Fruit fly (Drosophila melanogaster) whole organism, pupa: ENCODE data around the gene Teh1.

Experiments used
- CG10348 ChIP-seq: fragments of 200-800 bp; sonication (Bioruptor generic); IDR thresholded peaks from 2 replicates; pipeline ENCODE4 v1.3.6; 2022; ENCODE audit warnings: missing biosample characterization, missing genetic modification characterization
- CG12605 ChIP-seq: fragments of 200-800 bp; sonication (Bioruptor generic); IDR thresholded peaks from 2 replicates; pipeline ENCODE4 v1.3.6; 2022; ENCODE audit warnings: missing biosample characterization, missing genetic modification characterization
- CG13204 ChIP-seq: fragments of 200-800 bp; sonication (Bioruptor generic); optimal IDR thresholded peaks from 2 replicates; lab custom pipeline; 2018; ENCODE audit warnings: missing biosample characterization, mild to moderate bottlenecking, missing genetic modification characterization, moderate library complexity
- CG14655 ChIP-seq: fragments of 200-800 bp; sonication (Bioruptor generic); optimal IDR thresholded peaks from 3 replicates; lab custom pipeline; 2017; ENCODE audit warnings: mild to moderate bottlenecking, missing biosample characterization, missing genetic modification reagents, missing genetic modification characterization
- CG15710 ChIP-seq: fragments of 200-800 bp; sonication (Bioruptor generic); optimal IDR thresholded peaks from 2 replicates; lab custom pipeline; 2018; ENCODE audit warnings: missing biosample characterization, mild to moderate bottlenecking, missing genetic modification characterization, moderate library complexity
- CG17806 ChIP-seq: fragments of 200-800 bp; sonication (Bioruptor generic); optimal IDR thresholded peaks from 2 replicates; lab custom pipeline; 2018; ENCODE audit warnings: missing biosample characterization, mild to moderate bottlenecking, missing genetic modification characterization, moderate library complexity
- CG32121 ChIP-seq: fragments of 200-800 bp; sonication (Bioruptor generic); IDR thresholded peaks from 2 replicates; pipeline ENCODE4 v1.3.6; 2022; ENCODE audit warnings: missing biosample characterization, missing genetic modification characterization
- CG34367 ChIP-seq: fragments of 200-800 bp; sonication (Bioruptor generic); optimal IDR thresholded peaks from 2 replicates; lab custom pipeline; 2018; ENCODE audit warnings: missing biosample characterization, mild to moderate bottlenecking, missing genetic modification characterization
- CG4496 ChIP-seq: fragments of 200-800 bp; sonication (Bioruptor generic); IDR thresholded peaks from 3 replicates; pipeline ENCODE4 v1.3.6; 2022; ENCODE audit warnings: missing biosample characterization, missing genetic modification characterization
- CG8159 ChIP-seq: fragments of 200-800 bp; sonication (Bioruptor generic); optimal IDR thresholded peaks from 3 replicates; lab custom pipeline; 2018; ENCODE audit warnings: missing biosample characterization, mild to moderate bottlenecking, missing genetic modification characterization, moderate library complexity
- CG8301 ChIP-seq: fragments of 200-800 bp; sonication (Bioruptor generic); optimal IDR thresholded peaks from 2 replicates; lab custom pipeline; 2018; ENCODE audit warnings: missing biosample characterization, mild to moderate bottlenecking, missing genetic modification characterization
- CG9948 ChIP-seq: fragments of 200-800 bp; sonication (Bioruptor generic); optimal IDR thresholded peaks from 2 replicates; lab custom pipeline; 2018; ENCODE audit warnings: missing biosample characterization, mild to moderate bottlenecking, missing genetic modification characterization, moderate library complexity
- D1 ChIP-seq: fragments of 200-800 bp; sonication (Bioruptor generic); optimal IDR thresholded peaks from 2 replicates; lab custom pipeline; 2018; ENCODE audit warnings: missing biosample characterization, mild to moderate bottlenecking, missing genetic modification characterization, moderate library complexity
- EcR ChIP-seq: fragments of 200-800 bp; sonication (Bioruptor generic); optimal IDR thresholded peaks from 3 replicates; lab custom pipeline; 2019; ENCODE audit warnings: missing biosample characterization, missing genetic modification characterization, mild to moderate bottlenecking, moderate library complexity, missing genetic modification reagents
- Ets98B ChIP-seq: fragments of 200-800 bp; sonication (Bioruptor generic); IDR thresholded peaks from 2 replicates; pipeline ENCODE4 v1.3.6; 2022; ENCODE audit warnings: missing biosample characterization, missing genetic modification characterization
- Pif1A ChIP-seq: fragments of 200-800 bp; sonication (Bioruptor generic); optimal IDR thresholded peaks from 3 replicates; lab custom pipeline; 2016; ENCODE audit warnings: missing biosample characterization, missing genetic modification characterization
- Pif1B ChIP-seq: fragments of 200-800 bp; sonication (Bioruptor generic); optimal IDR thresholded peaks from 3 replicates; lab custom pipeline; 2016; ENCODE audit warnings: missing biosample characterization, missing genetic modification characterization
- Snoo ChIP-seq: fragments of 200-800 bp; sonication (Bioruptor generic); optimal IDR thresholded peaks from 3 replicates; lab custom pipeline; 2017; ENCODE audit warnings: missing biosample characterization, mild to moderate bottlenecking, missing genetic modification characterization, inconsistent platforms
- fd96Ca ChIP-seq: fragments of 200-800 bp; sonication (Bioruptor generic); IDR thresholded peaks from 3 replicates; pipeline ENCODE4 v1.3.6; 2022; ENCODE audit warnings: missing biosample characterization, missing genetic modification characterization
- gl ChIP-seq: fragments of 200-800 bp; sonication (Bioruptor generic); optimal IDR thresholded peaks from 2 replicates; lab custom pipeline; 2018; ENCODE audit warnings: missing biosample characterization, mild to moderate bottlenecking, missing genetic modification characterization
- rn ChIP-seq: fragments of 200-800 bp; sonication (Bioruptor generic); IDR thresholded peaks from 2 replicates; pipeline ENCODE4 v1.3.6; 2022; ENCODE audit warnings: missing biosample characterization, missing genetic modification characterization

Gene Teh1

DNA sequence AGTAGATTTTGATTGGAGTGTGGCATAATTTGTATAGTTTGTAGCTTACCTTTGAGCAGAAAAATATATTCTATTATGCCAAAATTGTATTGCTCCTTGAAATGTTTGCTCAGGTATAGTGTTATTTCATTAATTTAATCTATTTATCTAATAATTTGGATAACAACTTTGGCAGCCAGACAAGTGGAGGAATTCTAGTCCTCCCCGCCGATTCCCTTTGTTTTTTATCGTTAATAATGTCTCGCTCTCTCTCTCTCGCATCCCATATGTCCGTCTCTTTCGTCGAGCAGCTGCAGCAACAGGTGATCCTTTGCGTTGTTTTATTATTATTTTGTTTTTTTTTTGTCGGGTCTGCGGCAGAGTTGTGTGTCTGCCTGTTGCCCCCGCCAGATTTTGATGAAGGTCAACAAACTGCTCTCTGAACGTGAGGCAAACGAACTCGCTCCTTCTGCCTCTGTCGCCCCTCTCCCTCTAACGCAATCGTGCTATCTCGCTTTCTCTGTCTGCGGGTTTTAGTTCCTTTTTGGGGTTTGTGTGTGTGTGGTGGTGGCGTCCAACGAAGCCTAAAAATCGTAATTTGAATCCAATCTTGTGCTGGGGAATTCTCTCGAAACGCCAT lies 18.5 kb upstream of the Teh1 start:
- no peak for TF ChIP-seq CG32121 (GFP tag; lab: Robert Waterston, UW)
- TF ChIP-seq EcR, result peak; percentile 70
- TF ChIP-seq Snoo (tag; lab: Kevin White, UChicago), result peak; percentile 46

DNA sequence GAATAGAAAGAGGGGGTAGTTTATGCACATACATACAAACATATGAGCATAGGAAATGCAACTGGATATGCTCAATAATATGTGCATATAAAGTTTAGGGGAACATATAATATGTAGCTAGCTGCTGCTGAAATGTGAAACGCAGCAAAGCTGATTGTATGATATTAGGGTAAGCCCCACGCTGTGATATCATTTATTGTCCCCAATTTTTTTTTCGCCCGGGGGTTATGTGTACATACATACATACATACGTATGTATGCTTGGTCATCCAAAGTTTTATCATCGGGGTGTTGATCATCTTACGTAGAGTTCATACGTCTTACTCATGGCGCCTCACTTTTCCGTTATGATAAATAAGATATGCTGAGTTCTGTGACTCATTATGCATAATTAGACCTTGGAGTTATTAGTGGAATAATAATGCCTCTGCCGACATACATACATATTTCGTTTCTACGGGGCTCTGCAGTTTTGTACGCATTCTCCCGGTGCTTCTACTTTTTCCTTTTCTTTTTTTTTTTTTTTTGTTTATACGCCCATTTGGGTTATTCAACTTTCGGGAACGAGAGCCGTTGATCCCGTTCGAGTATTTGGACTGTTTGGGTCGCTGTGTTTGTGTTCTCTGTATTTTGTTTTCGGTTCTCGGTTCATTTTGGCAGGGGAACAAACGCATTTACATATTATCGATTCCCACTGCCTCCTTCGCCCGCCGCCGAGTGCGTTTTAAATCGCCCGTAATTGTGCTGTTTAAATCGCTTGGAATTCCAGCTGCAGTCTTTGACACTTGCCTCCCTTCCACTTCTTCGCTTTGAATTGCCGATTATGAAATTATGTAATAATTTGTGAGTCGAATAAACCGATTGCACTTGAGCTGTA lies 17.8 kb upstream of the Teh1 start:
- TF ChIP-seq Pif1B (GFP tag; lab: Kevin White, UChicago) (no peak), CG8301 (tag; lab: Kevin White, UChicago) (no peak), Ets98B (GFP tag; lab: Robert Waterston, UW) (no peak), CG15710 (tag; lab: Kevin White, UChicago) (no peak), CG9948 (tag; lab: Kevin White, UChicago) (no peak), gl (tag; lab: Kevin White, UChicago) (no peak)
- TF ChIP-seq, all 21 proteins: peak for 0

dm6 chr3R:9884461-9885185 lies 16.7 kb upstream of the Teh1 start:
- no peak for TF ChIP-seq fd96Ca (GFP tag; lab: Robert Waterston, UW)
- TF ChIP-seq CG17806, result peak; percentile 9
- TF ChIP-seq CG34367 (tag; lab: Kevin White, UChicago), result peak; percentile 2
- TF ChIP-seq gl (tag; lab: Kevin White, UChicago), result no peak
- TF ChIP-seq CG13204 (GFP tag; lab: Kevin White, UChicago), result no peak
- TF ChIP-seq CG32121 (GFP tag; lab: Robert Waterston, UW), result no peak
- no peak for TF ChIP-seq Pif1B (GFP tag; lab: Kevin White, UChicago)
- no peak for TF ChIP-seq CG10348 (GFP tag; lab: Robert Waterston, UW)
- peak; percentile 48 for TF ChIP-seq Snoo (tag; lab: Kevin White, UChicago)
- no peak for TF ChIP-seq D1 (tag; lab: Kevin White, UChicago)
- TF ChIP-seq CG12605 (GFP tag; lab: Robert Waterston, UW), result no peak
- TF ChIP-seq CG4496 (GFP tag; lab: Robert Waterston, UW), result peak; percentile 42; the same call in 1 of the 3 replicates
- TF ChIP-seq CG8301 (tag; lab: Kevin White, UChicago), result no peak
- no peak for TF ChIP-seq CG9948 (tag; lab: Kevin White, UChicago)
- no peak for TF ChIP-seq Pif1A (GFP tag; lab: Kevin White, UChicago)
- TF ChIP-seq rn (GFP tag; lab: Robert Waterston, UW), result peak; percentile 46; the same call in 1 of the 2 replicates
- peak; percentile 50 for TF ChIP-seq CG8159 (tag; lab: Kevin White, UChicago)
- peak; percentile 33 for TF ChIP-seq EcR
- peak; percentile 16 for TF ChIP-seq CG15710 (tag; lab: Kevin White, UChicago)
- peak; percentile 41; the same call in 1 of the 2 replicates for TF ChIP-seq Ets98B (GFP tag; lab: Robert Waterston, UW)
- no peak for TF ChIP-seq CG14655 (GFP tag; lab: Kevin White, UChicago)

dm6 chr3R:9883248-9883939 lies 15.5 kb upstream of the Teh1 start:
- no peak for TF ChIP-seq fd96Ca (GFP tag; lab: Robert Waterston, UW)
- TF ChIP-seq CG13204 (GFP tag; lab: Kevin White, UChicago), result no peak
- no peak for TF ChIP-seq CG32121 (GFP tag; lab: Robert Waterston, UW)
- no peak for TF ChIP-seq rn (GFP tag; lab: Robert Waterston, UW)
- no peak for TF ChIP-seq Snoo (tag; lab: Kevin White, UChicago)
- TF ChIP-seq EcR, result no peak
- no peak for TF ChIP-seq Ets98B (GFP tag; lab: Robert Waterston, UW)
- no peak for TF ChIP-seq D1 (tag; lab: Kevin White, UChicago)
- TF ChIP-seq CG9948 (tag; lab: Kevin White, UChicago), result no peak
- no peak for TF ChIP-seq gl (tag; lab: Kevin White, UChicago)

DNA sequence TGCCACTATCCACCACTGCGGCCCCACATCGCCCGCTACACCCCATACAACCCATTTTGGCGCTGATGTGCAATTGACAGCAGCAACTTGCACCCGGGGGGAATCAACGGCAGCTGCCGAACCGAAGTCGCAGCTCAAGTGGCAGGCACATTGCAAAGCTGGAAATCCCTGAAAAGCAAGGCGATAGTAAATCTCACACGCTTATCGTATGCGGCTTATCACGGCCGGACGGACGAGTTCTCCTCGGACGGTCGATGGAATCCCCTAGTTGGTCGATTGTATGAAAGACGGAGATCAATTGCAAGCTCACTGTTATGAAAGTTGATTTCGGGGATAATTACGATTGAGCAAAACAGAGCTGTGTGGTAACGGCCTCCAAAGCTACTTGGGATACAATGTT lies 14.9 kb upstream of the Teh1 start:
- TF ChIP-seq rn (GFP tag; lab: Robert Waterston, UW) (no peak), CG4496 (GFP tag; lab: Robert Waterston, UW) (no peak), CG34367 (tag; lab: Kevin White, UChicago) (no peak), Ets98B (GFP tag; lab: Robert Waterston, UW) (no peak), Snoo (tag; lab: Kevin White, UChicago) (no peak), Pif1B (GFP tag; lab: Kevin White, UChicago) (no peak), Pif1A (GFP tag; lab: Kevin White, UChicago) (no peak), CG8301 (tag; lab: Kevin White, UChicago) (no peak), CG8159 (tag; lab: Kevin White, UChicago) (no peak), CG10348 (GFP tag; lab: Robert Waterston, UW) (no peak), CG32121 (GFP tag; lab: Robert Waterston, UW) (no peak), CG9948 (tag; lab: Kevin White, UChicago) (no peak), CG15710 (tag; lab: Kevin White, UChicago) (no peak)
